Worm (Caenorhabditis elegans): Measurements from ENCODE around the gene scl-11.

DNA sequence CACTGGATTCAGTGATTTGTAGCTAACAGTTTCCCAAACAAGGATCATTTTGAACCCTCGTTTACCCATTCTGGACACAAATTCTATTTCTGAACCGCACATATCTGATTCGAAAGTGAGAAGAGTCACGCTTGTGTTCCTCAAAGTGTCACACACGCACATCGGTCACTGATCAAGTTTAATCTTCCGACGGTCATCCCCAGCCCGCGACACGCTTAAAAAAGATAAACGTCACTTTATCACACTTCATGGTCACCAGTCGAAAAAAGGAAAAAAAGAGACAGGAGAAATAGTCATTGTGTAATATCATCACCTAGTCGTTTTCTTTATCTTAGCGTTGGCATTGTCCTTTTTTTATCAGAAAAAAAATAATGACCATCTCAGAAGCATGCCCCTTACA, 26.5 kb downstream of the scl-11 start:
- TF ChIP-seq tbx-37 (GFP tag; conservative IDR thresholded peaks at IDR 0.05), result no peak
- TF ChIP-seq scrt-1 (GFP tag; IDR thresholded peaks at IDR 0.05), result no peak
- TF ChIP-seq aly-1 (tag; optimal IDR thresholded peaks at IDR 0.05), result no peak
- TF ChIP-seq pes-1 (GFP tag; IDR thresholded peaks at IDR 0.05), result no peak
- TF ChIP-seq ama-1 (optimal IDR thresholded peaks at IDR 0.05), result no peak
- TF ChIP-seq hmbx-1 (tag; optimal IDR thresholded peaks at IDR 0.05), result no peak
- no peak for TF ChIP-seq tra-4 (tag; optimal IDR thresholded peaks at IDR 0.05)
